Worm (Caenorhabditis elegans): ENCODE data around the gene C55A6.3.

Gene C55A6.3

DNA sequence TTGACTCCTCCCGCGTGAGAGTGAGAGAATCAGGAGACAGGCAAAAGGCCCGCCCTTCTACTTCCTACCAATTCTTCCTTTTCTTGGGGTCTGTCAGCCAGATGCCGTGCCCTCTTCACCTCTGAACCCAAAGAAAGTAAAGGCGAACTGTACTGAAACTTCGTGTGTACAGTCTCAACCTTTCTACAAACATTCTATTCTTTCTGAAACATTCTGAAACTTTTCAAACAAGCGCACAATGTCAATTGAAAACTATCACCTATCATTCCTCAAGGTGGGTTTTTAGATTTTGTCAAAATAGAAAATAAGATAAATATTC, 19.2 kb upstream of the C55A6.3 start:
- TF ChIP-seq ama-1 (optimal IDR thresholded peaks at IDR 0.05) (peak; percentile 63), R02D3.7 (tag; optimal IDR thresholded peaks at IDR 0.05) (no peak)

DNA sequence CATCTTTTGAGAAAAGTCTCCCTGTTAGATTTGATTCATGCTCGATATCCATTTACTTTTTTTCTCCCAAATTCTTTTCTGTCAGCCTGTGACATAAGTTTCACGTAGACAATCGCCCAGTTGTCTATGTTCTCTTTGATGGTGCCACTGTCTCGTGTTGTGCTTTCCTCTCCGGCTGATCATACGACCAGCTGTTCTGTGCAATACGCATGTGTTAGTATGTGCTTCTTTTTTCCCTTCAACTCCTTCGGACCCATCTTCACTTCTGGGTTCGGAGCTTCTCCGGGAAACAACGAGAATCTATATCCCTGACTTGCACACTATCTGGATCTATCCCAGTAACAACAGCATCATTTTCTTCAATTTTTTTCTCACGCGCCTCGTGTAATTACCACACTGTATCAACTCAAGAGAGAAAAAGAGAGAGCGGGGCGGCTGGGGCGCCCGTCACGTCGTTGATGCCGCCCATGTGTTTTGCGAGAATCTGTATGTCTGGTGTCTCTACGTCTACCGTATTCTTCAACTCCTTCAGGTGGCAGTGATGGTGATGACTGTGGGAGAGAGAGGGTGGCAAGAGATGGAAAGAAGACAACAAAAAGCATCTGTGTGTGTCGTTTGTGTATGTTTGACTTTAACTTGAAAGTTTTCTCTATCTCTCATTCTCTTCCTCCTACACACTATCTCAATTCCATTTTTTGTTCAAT, 18.7 kb upstream of the C55A6.3 start:
- TF ChIP-seq F13H6.1 (tag; optimal IDR thresholded peaks at IDR 0.05), result peak; percentile 96
- peak; percentile 77 for TF ChIP-seq nhr-21 (tag; optimal IDR thresholded peaks at IDR 0.05)
- TF ChIP-seq mab-5 (tag; optimal IDR thresholded peaks at IDR 0.05), result peak; percentile 19
- peak; percentile 97 for TF ChIP-seq sma-9 (GFP tag; optimal IDR thresholded peaks at IDR 0.05)
- no peak for TF ChIP-seq sma-9 (tag; optimal IDR thresholded peaks at IDR 0.05)
- TF ChIP-seq ama-1 (optimal IDR thresholded peaks at IDR 0.05), result no peak
- TF ChIP-seq nhr-23 (tag; optimal IDR thresholded peaks at IDR 0.05), result no peak
- TF ChIP-seq ceh-16 (tag; optimal IDR thresholded peaks at IDR 0.05), result no peak
- no peak for TF ChIP-seq lin-11 (tag; optimal IDR thresholded peaks at IDR 0.05)
- peak; percentile 76 for TF ChIP-seq lin-13 (GFP tag; optimal IDR thresholded peaks at IDR 0.05)
- no peak for TF ChIP-seq ztf-11 (tag; optimal IDR thresholded peaks at IDR 0.05)
- TF ChIP-seq nhr-129 (tag; optimal IDR thresholded peaks at IDR 0.05), result peak; percentile 90
- peak; percentile 91 for TF ChIP-seq sma-3 (GFP tag; optimal IDR thresholded peaks at IDR 0.05)
- TF ChIP-seq C34F6.9 (tag; optimal IDR thresholded peaks at IDR 0.05), result peak; percentile 65
- TF ChIP-seq mbf-1 (tag; optimal IDR thresholded peaks at IDR 0.05), result no peak
- TF ChIP-seq R02D3.7 (tag; optimal IDR thresholded peaks at IDR 0.05), result no peak
- no peak for TF ChIP-seq alr-1 (tag; optimal IDR thresholded peaks at IDR 0.05)
- no peak for TF ChIP-seq elt-1 (tag; optimal IDR thresholded peaks at IDR 0.05)
- TF ChIP-seq nhr-6 (tag; optimal IDR thresholded peaks at IDR 0.05), result peak; percentile 73
- peak; percentile 96 for TF ChIP-seq blmp-1 (tag; optimal IDR thresholded peaks at IDR 0.05; ENCODE audit: insufficient read depth)
- TF ChIP-seq fos-1 (tag; optimal IDR thresholded peaks at IDR 0.05), result peak; percentile 94
- TF ChIP-seq sem-4 (tag; optimal IDR thresholded peaks at IDR 0.05), result peak; percentile 82
- TF ChIP-seq egl-27 (tag; optimal IDR thresholded peaks at IDR 0.05), result peak; percentile 77
- TF ChIP-seq ztf-4 (tag; optimal IDR thresholded peaks at IDR 0.05), result peak; percentile 38
- no peak for TF ChIP-seq zag-1 (tag; optimal IDR thresholded peaks at IDR 0.05)
- TF ChIP-seq dmd-4 (tag; optimal IDR thresholded peaks at IDR 0.05), result no peak
- peak; percentile 46 to 83 for TF ChIP-seq mdl-1 (tag; optimal IDR thresholded peaks at IDR 0.05)
- peak; percentile 80 for TF ChIP-seq crh-2 (tag; optimal IDR thresholded peaks at IDR 0.05)
- TF ChIP-seq skn-1 (tag; optimal IDR thresholded peaks at IDR 0.05), result no peak
- peak; percentile 95 for TF ChIP-seq nhr-25 (tag; optimal IDR thresholded peaks at IDR 0.05)
- TF ChIP-seq lsy-2 (tag; optimal IDR thresholded peaks at IDR 0.05), result peak; percentile 13 to 80
- TF ChIP-seq Y55F3AM.14 (GFP tag; optimal IDR thresholded peaks at IDR 0.05), result peak; percentile 73
- peak; percentile 55 for TF ChIP-seq gmeb-1 (tag; optimal IDR thresholded peaks at IDR 0.05)
- no peak for TF ChIP-seq nhr-237 (tag; optimal IDR thresholded peaks at IDR 0.05)

DNA sequence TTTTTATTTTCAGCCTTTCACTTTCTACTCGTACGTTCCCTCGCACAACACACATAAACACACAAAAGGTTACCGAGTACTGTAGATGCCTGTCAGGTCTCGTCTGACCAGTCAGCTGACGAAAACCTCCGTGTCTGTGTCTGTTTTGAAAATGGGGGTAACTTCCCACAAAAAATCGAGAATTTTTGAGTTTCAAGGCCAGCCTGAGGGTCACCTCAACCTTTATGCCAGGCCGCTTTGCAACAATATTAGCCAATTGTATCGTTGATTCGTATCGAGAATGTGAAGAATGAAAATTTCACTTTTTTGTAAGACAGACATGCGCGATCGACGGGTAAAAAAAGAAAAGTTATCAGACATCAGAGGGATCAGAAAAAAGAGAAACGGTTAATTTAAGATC, 17.8 kb upstream of the C55A6.3 start:
- TF ChIP-seq nhr-21 (tag; optimal IDR thresholded peaks at IDR 0.05) (peak; percentile 47), blmp-1 (tag; optimal IDR thresholded peaks at IDR 0.05; ENCODE audit: insufficient read depth) (peak; percentile 97), ztf-11 (tag; optimal IDR thresholded peaks at IDR 0.05) (no peak), nhr-237 (tag; optimal IDR thresholded peaks at IDR 0.05) (no peak), crh-2 (tag; optimal IDR thresholded peaks at IDR 0.05) (peak; percentile 53), ztf-1 (GFP tag; conservative IDR thresholded peaks at IDR 0.05) (no peak), snpc-4 (tag; optimal IDR thresholded peaks at IDR 0.05) (peak; percentile 16), Y55F3AM.14 (GFP tag; optimal IDR thresholded peaks at IDR 0.05) (peak; percentile 45), unc-62 (GFP tag; optimal IDR thresholded peaks at IDR 0.05) (no peak), skn-1 (tag; optimal IDR thresholded peaks at IDR 0.05) (no peak), nhr-6 (tag; optimal IDR thresholded peaks at IDR 0.05) (peak; percentile 73), mdl-1 (tag; optimal IDR thresholded peaks at IDR 0.05) (no peak), nhr-77 (tag; optimal IDR thresholded peaks at IDR 0.05) (no peak), unc-39 (tag; optimal IDR thresholded peaks at IDR 0.05) (no peak), lin-13 (GFP tag; optimal IDR thresholded peaks at IDR 0.05) (no peak), R02D3.7 (tag; optimal IDR thresholded peaks at IDR 0.05) (no peak), lsy-2 (tag; optimal IDR thresholded peaks at IDR 0.05) (peak in 1 of 2 experiments; percentile 45), ama-1 (optimal IDR thresholded peaks at IDR 0.05) (no peak), nhr-23 (tag; optimal IDR thresholded peaks at IDR 0.05) (no peak), C34F6.9 (tag; optimal IDR thresholded peaks at IDR 0.05) (peak; percentile 24), elt-1 (tag; optimal IDR thresholded peaks at IDR 0.05) (no peak), fos-1 (tag; optimal IDR thresholded peaks at IDR 0.05) (peak; percentile 18), ZK546.5 (tag; optimal IDR thresholded peaks at IDR 0.05) (no peak), lin-11 (tag; optimal IDR thresholded peaks at IDR 0.05) (no peak), gmeb-1 (tag; optimal IDR thresholded peaks at IDR 0.05) (no peak), unc-55 (GFP tag; optimal IDR thresholded peaks at IDR 0.05) (no peak), ztf-4 (tag; optimal IDR thresholded peaks at IDR 0.05) (peak; percentile 16), zag-1 (tag; optimal IDR thresholded peaks at IDR 0.05) (no peak), alr-1 (tag; optimal IDR thresholded peaks at IDR 0.05) (no peak), nhr-25 (tag; optimal IDR thresholded peaks at IDR 0.05) (peak; percentile 96), nhr-11 (tag; optimal IDR thresholded peaks at IDR 0.05) (no peak), elt-3 (tag; optimal IDR thresholded peaks at IDR 0.05) (no peak), egl-27 (tag; optimal IDR thresholded peaks at IDR 0.05) (peak; percentile 32), nhr-129 (tag; optimal IDR thresholded peaks at IDR 0.05) (peak; percentile 80), sma-3 (GFP tag; optimal IDR thresholded peaks at IDR 0.05) (peak; percentile 82), sem-4 (tag; optimal IDR thresholded peaks at IDR 0.05) (no peak), F13H6.1 (tag; optimal IDR thresholded peaks at IDR 0.05) (peak; percentile 48), aly-2 (tag; optimal IDR thresholded peaks at IDR 0.05) (no peak), sma-9 (GFP tag; optimal IDR thresholded peaks at IDR 0.05) (peak; percentile 65), sma-9 (tag; optimal IDR thresholded peaks at IDR 0.05) (no peak), ceh-82 (tag; optimal IDR thresholded peaks at IDR 0.05) (no peak), ceh-16 (tag; optimal IDR thresholded peaks at IDR 0.05) (peak; percentile 53)
